Worm (Caenorhabditis elegans) whole organism, L1 larva: ENCODE data around the gene chil-7.

Experiments used
- aly-2 ChIP-seq: fragments of 150-350 bp; optimal IDR thresholded peaks from 2 replicates; lab custom pipeline; 2014; ENCODE audit warnings: missing biosample characterization, missing genetic modification characterization
- blmp-1 ChIP-seq: fragments of 150-350 bp; optimal IDR thresholded peaks from 2 replicates; lab custom pipeline; 2014; ENCODE audit warnings: missing biosample characterization, missing genetic modification characterization
- dpl-1 ChIP-seq, 3 experiments: fragments of 150-350 bp in 2 of 3; sonication (generic microtip) in 1 of 3; optimal IDR thresholded peaks; 2 replicates each; lab custom pipeline; 2014 to 2017; ENCODE audit warnings: missing biosample characterization in 3 of 3, missing genetic modification characterization in 3 of 3, missing genetic modification reagents in 3 of 3
- efl-1 ChIP-seq, 4 experiments: fragments of 150-350 bp; optimal IDR thresholded peaks in 3 of 4; peaks in 1 of 4; 1 replicate in 1 of 4; 2 replicates in 3 of 4; lab custom pipeline; 2014; ENCODE audit warnings: missing biosample characterization in 2 of 4, missing genetic modification characterization in 2 of 4, missing genetic modification reagents in 2 of 4
- fkh-10 ChIP-seq: sonication (generic microtip); optimal IDR thresholded peaks from 2 replicates; lab custom pipeline; 2017; ENCODE audit warnings: missing biosample characterization, missing genetic modification reagents, missing genetic modification characterization
- lin-14 ChIP-seq: fragments of 200-800 bp; sonication (Bioruptor generic); optimal IDR thresholded peaks from 2 replicates; lab custom pipeline; 2018; ENCODE audit warnings: mild to moderate bottlenecking, missing genetic modification characterization, moderate library complexity, missing compliant biosample characterization
- nhr-237 ChIP-seq: fragments of 150-350 bp; optimal IDR thresholded peaks from 2 replicates; lab custom pipeline; 2014; ENCODE audit warnings: missing biosample characterization, missing genetic modification characterization
- nhr-77 ChIP-seq: fragments of 150-350 bp; optimal IDR thresholded peaks from 2 replicates; lab custom pipeline; 2014; ENCODE audit warnings: missing biosample characterization, missing genetic modification characterization
- snpc-4 ChIP-seq: fragments of 150-350 bp; optimal IDR thresholded peaks from 2 replicates; lab custom pipeline; 2014; ENCODE audit warnings: missing biosample characterization, missing genetic modification characterization
- unc-62 ChIP-seq: fragments of 150-350 bp; optimal IDR thresholded peaks from 2 replicates; lab custom pipeline; 2014; ENCODE audit warnings: missing biosample characterization, missing genetic modification reagents, missing genetic modification characterization
- ztf-11 ChIP-seq, 2 experiments: sonication (generic microtip); optimal IDR thresholded peaks; 2 replicates each; lab custom pipeline; 2016 to 2017; ENCODE audit warnings: missing genetic modification characterization in 2 of 2, missing biosample characterization in 1 of 2, missing compliant biosample characterization in 1 of 2

- no peak for TF ChIP-seq ztf-11 (tag; optimal IDR thresholded peaks at IDR 0.05; lab: Kevin White, UChicago)
- TF ChIP-seq nhr-237 (tag; lab: Kevin White, UChicago) = no peak
- no peak for TF ChIP-seq nhr-77 (tag; lab: Kevin White, UChicago)
- TF ChIP-seq efl-1 (optimal IDR thresholded peaks at IDR 0.05; lab: Kevin White, UChicago) = no peak
- TF ChIP-seq efl-1 (GFP tag; optimal IDR thresholded peaks at IDR 0.05 in 1 of 2; lab: Kevin White, UChicago) = peak in 1 of 2 experiments; percentile 86
- TF ChIP-seq unc-62 (GFP tag; lab: Kevin White, UChicago) = no peak
- no peak for TF ChIP-seq fkh-10
- no peak for TF ChIP-seq dpl-1 (GFP tag; optimal IDR thresholded peaks at IDR 0.05; lab: Kevin White, UChicago)
- TF ChIP-seq lin-14 (GFP tag; lab: Kevin White, UChicago) = no peak
- TF ChIP-seq snpc-4 = no peak
- TF ChIP-seq aly-2 (tag; lab: Kevin White, UChicago) = no peak
- TF ChIP-seq blmp-1 (tag; lab: Kevin White, UChicago) = no peak
Measured at ce11 chrII:9868698-9869097, 2.3 kb downstream of the chil-7 start, which contains the start of gene old-1.
